Worm (Caenorhabditis elegans): Measurements from ENCODE around the gene scav-4.
A peak's percentile ranks its signal among the peaks of the same experiment; 100 is the strongest.

The scav-4 gene

DNA sequence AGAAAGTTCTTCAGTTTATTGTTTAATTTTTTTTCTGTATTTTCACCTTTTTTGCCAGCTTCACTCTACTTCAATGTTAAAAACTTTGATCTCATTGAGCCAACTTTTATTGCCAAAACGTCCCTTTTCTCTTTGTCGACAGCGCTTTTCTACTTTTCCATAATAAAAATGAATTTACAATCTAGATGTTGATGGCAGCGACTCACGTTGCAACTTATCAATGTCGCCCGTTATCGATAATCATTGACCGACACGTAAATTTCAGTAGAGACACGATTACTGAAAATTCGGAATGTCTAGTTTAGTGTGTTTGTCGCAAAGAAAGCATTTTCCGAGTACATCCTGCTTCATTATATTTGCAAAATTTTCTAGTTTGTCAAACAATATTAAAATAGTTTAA lies 1.8 kb upstream of the scav-4 start:
- TF ChIP-seq set-16 (GFP tag; IDR thresholded peaks at IDR 0.05) (no peak), dmd-6 (GFP tag; IDR thresholded peaks at IDR 0.05) (peak; percentile 47), nhr-28 (tag; optimal IDR thresholded peaks at IDR 0.05) (peak; percentile 2), snpc-1.2 (GFP tag; IDR thresholded peaks at IDR 0.05) (no peak), F10B5.3 (tag; optimal IDR thresholded peaks at IDR 0.05) (no peak), mxl-3 (GFP tag; optimal IDR thresholded peaks at IDR 0.05) (peak; percentile 36), nhr-76 (tag; optimal IDR thresholded peaks at IDR 0.05) (no peak), madf-5 (GFP tag; IDR thresholded peaks at IDR 0.05) (no peak), duxl-1 (tag; optimal IDR thresholded peaks at IDR 0.05; ENCODE audit: poor library complexity) (no peak), unc-130 (GFP tag; optimal IDR thresholded peaks at IDR 0.05) (no peak), pqm-1 (tag; optimal IDR thresholded peaks at IDR 0.05) (peak; percentile 77), hlh-11 (tag; optimal IDR thresholded peaks at IDR 0.05) (peak; percentile 18), Y5F2A.4 (GFP tag; optimal IDR thresholded peaks at IDR 0.05) (no peak), unc-62 (GFP tag; optimal IDR thresholded peaks at IDR 0.05 in 1 of 2) (peak in 1 of 2 experiments; percentile 11), unc-62 (tag; optimal IDR thresholded peaks at IDR 0.05) (no peak), dve-1 (tag; optimal IDR thresholded peaks at IDR 0.05; ENCODE audit: insufficient read depth) (peak; percentile 7), daf-16 (GFP tag; optimal IDR thresholded peaks at IDR 0.05) (no peak), daf-16 (tag; optimal IDR thresholded peaks at IDR 0.05) (peak; percentile 56)

DNA sequence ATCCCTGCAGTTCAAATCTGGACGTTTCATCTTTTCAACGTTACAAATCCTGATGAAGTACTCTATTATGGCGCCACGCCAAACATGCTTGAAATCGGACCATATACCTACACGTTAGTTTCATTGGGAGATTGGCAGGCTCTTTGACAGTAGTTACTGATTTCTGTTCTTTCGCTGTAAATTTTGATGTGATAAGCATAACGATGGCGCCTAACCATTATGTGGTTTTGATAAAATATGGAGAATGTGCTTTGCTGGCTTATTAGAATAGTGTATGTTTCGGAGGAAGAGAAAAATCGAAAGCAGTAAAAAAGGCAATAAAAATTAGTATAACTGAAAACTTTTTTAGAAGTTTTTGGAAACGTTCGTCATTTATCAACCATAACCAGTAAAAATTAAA lies 1.1 kb downstream of the scav-4 start:
- no peak for TF ChIP-seq mdt-29 (GFP tag; IDR thresholded peaks at IDR 0.05)
- TF ChIP-seq Y48G9A.11 (GFP tag; IDR thresholded peaks at IDR 0.05) = no peak
- peak; percentile 87 for TF ChIP-seq dmd-6 (GFP tag; IDR thresholded peaks at IDR 0.05)
- no peak for TF ChIP-seq ces-1 (GFP tag; optimal IDR thresholded peaks at IDR 0.05)
- peak; percentile 88; the same call in 1 of the 2 replicates for TF ChIP-seq tra-1 (GFP tag; IDR thresholded peaks at IDR 0.05)
- no peak for TF ChIP-seq lir-3 (tag; optimal IDR thresholded peaks at IDR 0.05)
- TF ChIP-seq tag-97 (GFP tag; IDR thresholded peaks at IDR 0.05) = no peak
- no peak for TF ChIP-seq zfp-3 (GFP tag; conservative IDR thresholded peaks at IDR 0.05)
- TF ChIP-seq spr-1 (tag; optimal IDR thresholded peaks at IDR 0.05) = no peak
- TF ChIP-seq daf-8 (GFP tag; IDR thresholded peaks at IDR 0.05) = no peak
- no peak for TF ChIP-seq jun-1 (tag; optimal IDR thresholded peaks at IDR 0.05)
- TF ChIP-seq cey-2 (tag; optimal IDR thresholded peaks at IDR 0.05; ENCODE audit: borderline replicate concordance, insufficient read depth) = no peak
- no peak for TF ChIP-seq lin-1 (GFP tag; IDR thresholded peaks at IDR 0.05)
- 0 out of 2 replicates have a peak, but pooled peaks have one; percentile 4 for TF ChIP-seq lin-38 (GFP tag; IDR thresholded peaks at IDR 0.05)
- TF ChIP-seq lin-15B (tag; optimal IDR thresholded peaks at IDR 0.05) = no peak
- peak; percentile 51 for TF ChIP-seq pqm-1 (tag; optimal IDR thresholded peaks at IDR 0.05)
- no peak for TF ChIP-seq nhr-42 (GFP tag; IDR thresholded peaks at IDR 0.05)
- TF ChIP-seq daf-16 (GFP tag; optimal IDR thresholded peaks at IDR 0.05) = no peak
- peak; percentile 66 for TF ChIP-seq daf-16 (tag; optimal IDR thresholded peaks at IDR 0.05)
- no peak for TF ChIP-seq ZK546.5 (tag; optimal IDR thresholded peaks at IDR 0.05)
- TF ChIP-seq php-3 (GFP tag; IDR thresholded peaks at IDR 0.05) = peak; percentile 56; the same call in 1 of the 2 replicates
- no peak for TF ChIP-seq egl-43 (GFP tag; IDR thresholded peaks at IDR 0.05)
- no peak for TF ChIP-seq T20F7.1 (GFP tag; optimal IDR thresholded peaks at IDR 0.05)
- no peak for TF ChIP-seq F37D6.2 (tag; optimal IDR thresholded peaks at IDR 0.05)
- no peak for TF ChIP-seq snpc-4 (tag; optimal IDR thresholded peaks at IDR 0.05)
- peak; percentile 53 for TF ChIP-seq dve-1 (tag; optimal IDR thresholded peaks at IDR 0.05; ENCODE audit: insufficient read depth)
- TF ChIP-seq nhr-48 (tag; optimal IDR thresholded peaks at IDR 0.05) = peak; percentile 5
- no peak for TF ChIP-seq ceh-44 (GFP tag; IDR thresholded peaks at IDR 0.05)
- TF ChIP-seq daf-12 (tag; optimal IDR thresholded peaks at IDR 0.05) = no peak
- no peak for TF ChIP-seq mdl-1 (tag; optimal IDR thresholded peaks at IDR 0.05)
- TF ChIP-seq sdz-12 (GFP tag; optimal IDR thresholded peaks at IDR 0.05) = no peak
- peak; percentile 56 for TF ChIP-seq hlh-11 (tag; optimal IDR thresholded peaks at IDR 0.05)
- no peak for TF ChIP-seq hif-1 (tag; optimal IDR thresholded peaks at IDR 0.05)
- no peak for TF ChIP-seq ama-1 (optimal IDR thresholded peaks at IDR 0.05)

Data from whole organism, L4 larva.